Worm (Caenorhabditis elegans) whole organism, L1 larva: ENCODE measurements around the gene phf-31.

ENCODE experiments used
- fkh-8 ChIP-seq: sonication (generic microtip); optimal IDR thresholded peaks from 2 replicates; lab custom pipeline; 2016; ENCODE audit warnings: mild to moderate bottlenecking, missing genetic modification characterization, missing compliant biosample characterization
- lin-13 ChIP-seq: fragments of 150-350 bp; optimal IDR thresholded peaks from 2 replicates; lab custom pipeline; 2014; ENCODE audit warnings: missing biosample characterization, missing genetic modification reagents, missing genetic modification characterization
- lin-15B ChIP-seq: fragments of 150-350 bp; sonication (generic microtip); optimal IDR thresholded peaks from 3 replicates; lab custom pipeline; 2014; ENCODE audit warnings: missing biosample characterization, missing genetic modification characterization
- lsy-2 ChIP-seq, 2 experiments: fragments of 150-350 bp; optimal IDR thresholded peaks; 2 replicates each; lab custom pipeline; 2014; ENCODE audit warnings: missing biosample characterization in 2 of 2, missing genetic modification characterization in 2 of 2
- nhr-28 ChIP-seq: fragments of 150-350 bp; optimal IDR thresholded peaks from 2 replicates; lab custom pipeline; 2014; ENCODE audit warnings: missing biosample characterization, missing genetic modification characterization
- tbx-2 ChIP-seq: sonication (generic microtip); optimal IDR thresholded peaks from 2 replicates; lab custom pipeline; 2016; ENCODE audit warnings: missing genetic modification characterization, missing compliant biosample characterization
- unc-130 ChIP-seq: fragments of 150-350 bp; optimal IDR thresholded peaks from 2 replicates; lab custom pipeline; 2017; ENCODE audit warnings: missing biosample characterization, missing genetic modification characterization, inconsistent platforms
- unc-86 ChIP-seq: sonication (generic microtip); optimal IDR thresholded peaks from 2 replicates; lab custom pipeline; 2016; ENCODE audit warnings: missing genetic modification characterization, missing compliant biosample characterization

ce11 chrX:10689729-10690128 is 7.9 kb downstream of the phf-31 start:
- TF ChIP-seq unc-86 (tag; lab: Kevin White, UChicago), result no peak
- TF ChIP-seq fkh-8 (tag; lab: Kevin White, UChicago), result no peak
- no peak for TF ChIP-seq lin-13
- no peak for TF ChIP-seq tbx-2 (tag; lab: Kevin White, UChicago)
- TF ChIP-seq lin-15B (tag; lab: Kevin White, UChicago), result no peak
- TF ChIP-seq lsy-2 (tag; optimal IDR thresholded peaks at IDR 0.05; lab: Kevin White, UChicago), result no peak
- TF ChIP-seq unc-130 (tag; lab: Kevin White, UChicago), result no peak
- no peak for TF ChIP-seq nhr-28
